Fruit fly (Drosophila melanogaster) whole organism, wandering third instar larva: ENCODE measurements around the gene Pif1A.

Experiments
- Dfd ChIP-seq: fragments of >200 bp; optimal IDR thresholded peaks from 2 replicates; lab custom pipeline; 2017; ENCODE audit warnings: missing biosample characterization, missing genetic modification characterization
- HLH106 ChIP-seq: fragments of 200-800 bp; optimal IDR thresholded peaks from 3 replicates; lab custom pipeline; 2019; ENCODE audit warnings: missing biosample characterization, mild to moderate bottlenecking, missing genetic modification characterization, moderate library complexity
- Hr78 ChIP-seq: fragments of >200 bp; optimal IDR thresholded peaks from 2 replicates; lab custom pipeline; 2017; ENCODE audit warnings: missing biosample characterization, missing genetic modification characterization
- Jra ChIP-seq: sonication (Bioruptor generic); optimal IDR thresholded peaks from 2 replicates; lab custom pipeline; 2016; ENCODE audit warnings: missing biosample characterization, missing genetic modification characterization
- Rel ChIP-seq, 2 experiments: fragments of 200-800 bp; sonication (Bioruptor generic) in 1 of 2; optimal IDR thresholded peaks; 2 replicates in 1 of 2; 3 replicates in 1 of 2; lab custom pipeline; 2016 to 2019; ENCODE audit warnings: mild to moderate bottlenecking in 2 of 2, missing biosample characterization in 2 of 2, missing genetic modification characterization in 2 of 2, moderate library complexity in 1 of 2
- Sp1 ChIP-seq: fragments of 200-800 bp; sonication (Bioruptor generic); optimal IDR thresholded peaks from 3 replicates; lab custom pipeline; 2019; ENCODE audit warnings: missing biosample characterization, mild to moderate bottlenecking, missing genetic modification characterization, moderate library complexity
- br ChIP-seq: fragments of 200-800 bp; sonication (Bioruptor generic); optimal IDR thresholded peaks from 2 replicates; lab custom pipeline; 2016; ENCODE audit warnings: missing biosample characterization, missing genetic modification characterization
- foxo ChIP-seq, 2 experiments: fragments of 200-800 bp; sonication (Bioruptor generic); optimal IDR thresholded peaks; 2 replicates in 1 of 2; 3 replicates in 1 of 2; lab custom pipeline; 2016 to 2017; ENCODE audit warnings: missing biosample characterization in 2 of 2, missing genetic modification characterization in 2 of 2
- fru ChIP-seq: fragments of 200-800 bp; sonication (Bioruptor generic); optimal IDR thresholded peaks from 3 replicates; lab custom pipeline; 2016; ENCODE audit warnings: missing biosample characterization, mild to moderate bottlenecking, missing genetic modification characterization
- h ChIP-seq: fragments of 200-800 bp; sonication (Bioruptor generic); optimal IDR thresholded peaks from 3 replicates; lab custom pipeline; 2016; ENCODE audit warnings: missing biosample characterization, mild to moderate bottlenecking, missing genetic modification characterization
- pan ChIP-seq: fragments of >200 bp; optimal IDR thresholded peaks from 2 replicates; lab custom pipeline; 2017
- psq ChIP-seq: fragments of 200-800 bp; sonication (Bioruptor generic); optimal IDR thresholded peaks from 3 replicates; lab custom pipeline; 2017; ENCODE audit warnings: missing biosample characterization, mild to moderate bottlenecking, missing genetic modification characterization, moderate library complexity
- sage ChIP-seq: fragments of 200-800 bp; sonication (Bioruptor generic); optimal IDR thresholded peaks from 2 replicates; lab custom pipeline; 2016; ENCODE audit warnings: missing biosample characterization, mild to moderate bottlenecking, missing genetic modification characterization
- woc ChIP-seq: sonication (Bioruptor generic); optimal IDR thresholded peaks from 2 replicates; lab custom pipeline; 2016; ENCODE audit warnings: missing biosample characterization, mild to moderate bottlenecking, missing genetic modification characterization

DNA sequence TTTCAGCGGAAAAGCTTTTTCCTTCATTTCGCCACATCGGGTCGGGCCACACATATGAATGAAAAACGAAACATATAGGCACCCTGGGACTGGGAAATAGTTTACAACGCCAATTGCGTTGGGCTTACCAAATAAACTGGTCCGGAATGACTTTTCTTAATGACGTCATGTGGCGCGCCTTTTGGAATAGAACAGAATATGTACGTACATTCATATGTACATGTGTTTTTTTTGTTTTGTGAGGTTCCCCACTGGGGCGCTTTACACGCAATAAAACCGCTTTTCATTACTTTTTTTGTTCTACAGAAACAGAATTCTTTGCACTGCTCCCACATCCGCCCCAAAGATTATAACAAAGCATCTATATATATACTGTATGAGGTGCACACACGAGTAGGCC is 2.6 kb downstream of the Pif1A start:
- TF ChIP-seq psq (GFP tag; lab: Kevin White, UChicago) (no peak), Rel (GFP tag; optimal IDR thresholded peaks at IDR 0.05; lab: Kevin White, UChicago) (no peak), Rel (tag; optimal IDR thresholded peaks at IDR 0.05; lab: Kevin White, UChicago) (no peak), Jra (GFP tag; lab: Kevin White, UChicago) (no peak), sage (GFP tag; lab: Kevin White, UChicago) (no peak), Sp1 (GFP tag; lab: Kevin White, UChicago) (no peak), HLH106 (no peak), foxo (GFP tag; optimal IDR thresholded peaks at IDR 0.05; lab: Kevin White, UChicago) (no peak), fru (GFP tag; lab: Kevin White, UChicago) (no peak), woc (GFP tag; lab: Kevin White, UChicago) (no peak), Dfd (GFP tag; lab: Kevin White, UChicago) (no peak), h (GFP tag; lab: Kevin White, UChicago) (no peak), pan (lab: Kevin White, UChicago) (no peak), Hr78 (GFP tag; lab: Kevin White, UChicago) (no peak), br (GFP tag; lab: Kevin White, UChicago) (no peak)
